Worm (Caenorhabditis elegans) whole organism, late embryonic: ENCODE data around the gene gck-2.

Source experiments
- C08G9.2 ChIP-seq: sonication (generic microtip); optimal IDR thresholded peaks from 2 replicates; lab custom pipeline; 2016; ENCODE audit warnings: mild to moderate bottlenecking, missing genetic modification characterization, moderate library complexity, missing compliant biosample characterization
- K02D7.2 ChIP-seq: sonication (generic microtip); optimal IDR thresholded peaks from 2 replicates; lab custom pipeline; 2017; ENCODE audit warnings: mild to moderate bottlenecking, missing genetic modification characterization, missing compliant biosample characterization
- T23F11.4 ChIP-seq: fragments of 200-800 bp; sonication (Bioruptor generic); optimal IDR thresholded peaks from 2 replicates; lab custom pipeline; 2018; ENCODE audit warnings: mild to moderate bottlenecking, missing genetic modification characterization, missing compliant biosample characterization
- Y22D7AL.16 ChIP-seq: sonication (generic microtip); optimal IDR thresholded peaks from 2 replicates; lab custom pipeline; 2016; ENCODE audit warnings: missing genetic modification characterization, missing compliant biosample characterization
- ceh-18 ChIP-seq: sonication (generic microtip); optimal IDR thresholded peaks from 2 replicates; lab custom pipeline; 2016; ENCODE audit warnings: missing genetic modification characterization, missing compliant biosample characterization
- ceh-2 ChIP-seq: sonication (generic microtip); optimal IDR thresholded peaks from 2 replicates; lab custom pipeline; 2016; ENCODE audit warnings: missing genotype, missing genetic modification characterization, missing compliant biosample characterization
- ceh-24 ChIP-seq: sonication (generic microtip); optimal IDR thresholded peaks from 2 replicates; lab custom pipeline; 2016; ENCODE audit warnings: mild to moderate bottlenecking, missing genetic modification characterization, missing compliant biosample characterization
- ceh-31 ChIP-seq: sonication (generic microtip); optimal IDR thresholded peaks from 2 replicates; lab custom pipeline; 2016; ENCODE audit warnings: missing genetic modification characterization, missing compliant biosample characterization
- ceh-34 ChIP-seq: sonication (generic microtip); optimal IDR thresholded peaks from 2 replicates; lab custom pipeline; 2016; ENCODE audit warnings: mild to moderate bottlenecking, missing genetic modification characterization, missing compliant biosample characterization
- ceh-9 ChIP-seq: sonication (generic microtip); optimal IDR thresholded peaks from 2 replicates; lab custom pipeline; 2016; ENCODE audit warnings: mild to moderate bottlenecking, missing genetic modification characterization, inconsistent platforms, missing compliant biosample characterization
- elt-2 ChIP-seq: sonication (generic microtip); optimal IDR thresholded peaks from 2 replicates; lab custom pipeline; 2016; ENCODE audit warnings: missing genetic modification reagents, missing genetic modification characterization, missing compliant biosample characterization
- fax-1 ChIP-seq: sonication (generic microtip); optimal IDR thresholded peaks from 2 replicates; lab custom pipeline; 2016; ENCODE audit warnings: missing genotype, missing genetic modification characterization, missing compliant biosample characterization
- fkh-10 ChIP-seq: fragments of 150-350 bp; optimal IDR thresholded peaks from 2 replicates; lab custom pipeline; 2014; ENCODE audit warnings: missing biosample characterization, missing genetic modification reagents, missing genetic modification characterization
- fkh-6 ChIP-seq: sonication (generic microtip); optimal IDR thresholded peaks from 2 replicates; lab custom pipeline; 2016; ENCODE audit warnings: missing genetic modification characterization, missing compliant biosample characterization
- hlh-13 ChIP-seq: fragments of 200-800 bp; sonication (Bioruptor generic); optimal IDR thresholded peaks from 2 replicates; lab custom pipeline; 2018; ENCODE audit warnings: mild to moderate bottlenecking, missing genetic modification characterization, missing compliant biosample characterization
- lim-6 ChIP-seq: sonication (generic microtip); optimal IDR thresholded peaks from 2 replicates; lab custom pipeline; 2016; ENCODE audit warnings: missing genetic modification characterization, missing compliant biosample characterization
- lin-11 ChIP-seq: fragments of 200-800 bp; sonication (Bioruptor generic); optimal IDR thresholded peaks from 2 replicates; lab custom pipeline; 2018; ENCODE audit warnings: mild to moderate bottlenecking, missing genetic modification characterization, missing compliant biosample characterization
- nhr-11 ChIP-seq: fragments of 150-350 bp; optimal IDR thresholded peaks from 2 replicates; lab custom pipeline; 2014; ENCODE audit warnings: missing biosample characterization, missing genetic modification characterization
- nhr-232 ChIP-seq: sonication (generic microtip); optimal IDR thresholded peaks from 2 replicates; lab custom pipeline; 2016; ENCODE audit warnings: missing genetic modification characterization, missing compliant biosample characterization
- pat-9 ChIP-seq: fragments of 200-800 bp; sonication (Bioruptor generic); optimal IDR thresholded peaks from 2 replicates; lab custom pipeline; 2018; ENCODE audit warnings: mild to moderate bottlenecking, missing genetic modification characterization, moderate library complexity, missing compliant biosample characterization
- pax-1 ChIP-seq: fragments of 150-350 bp; optimal IDR thresholded peaks from 2 replicates; lab custom pipeline; 2014; ENCODE audit warnings: missing biosample characterization, missing genetic modification characterization
- pha-2 ChIP-seq: sonication (generic microtip); optimal IDR thresholded peaks from 2 replicates; lab custom pipeline; 2017; ENCODE audit warnings: mild to moderate bottlenecking, missing genetic modification characterization, missing compliant biosample characterization
- pqm-1 ChIP-seq: sonication (generic microtip); optimal IDR thresholded peaks from 2 replicates; lab custom pipeline; 2016; ENCODE audit warnings: missing genetic modification characterization, missing compliant biosample characterization
- pros-1 ChIP-seq: fragments of 150-350 bp; optimal IDR thresholded peaks from 2 replicates; lab custom pipeline; 2014; ENCODE audit warnings: missing biosample characterization, missing genetic modification reagents, missing genetic modification characterization
- sdc-2 ChIP-seq: sonication (generic microtip); optimal IDR thresholded peaks from 2 replicates; lab custom pipeline; 2016; ENCODE audit warnings: missing genotype, missing genetic modification characterization, missing compliant biosample characterization
- sox-4 ChIP-seq: sonication (generic microtip); optimal IDR thresholded peaks from 2 replicates; lab custom pipeline; 2017; ENCODE audit warnings: mild to moderate bottlenecking, missing genetic modification characterization, inconsistent platforms, missing compliant biosample characterization
- syd-9 ChIP-seq: sonication (generic microtip); optimal IDR thresholded peaks from 2 replicates; lab custom pipeline; 2016; ENCODE audit warnings: mild to moderate bottlenecking, missing genetic modification characterization, moderate library complexity, missing compliant biosample characterization
- tbx-2 ChIP-seq: sonication (generic microtip); optimal IDR thresholded peaks from 2 replicates; lab custom pipeline; 2016; ENCODE audit warnings: missing genetic modification characterization, missing compliant biosample characterization
- ttx-3 ChIP-seq: sonication (generic microtip); optimal IDR thresholded peaks from 2 replicates; lab custom pipeline; 2016; ENCODE audit warnings: missing genetic modification reagents, missing genetic modification characterization, missing compliant biosample characterization
- unc-42 ChIP-seq: sonication (generic microtip); optimal IDR thresholded peaks from 2 replicates; lab custom pipeline; 2016; ENCODE audit warnings: missing genotype, missing genetic modification characterization, missing compliant biosample characterization

gck-2 gene

DNA sequence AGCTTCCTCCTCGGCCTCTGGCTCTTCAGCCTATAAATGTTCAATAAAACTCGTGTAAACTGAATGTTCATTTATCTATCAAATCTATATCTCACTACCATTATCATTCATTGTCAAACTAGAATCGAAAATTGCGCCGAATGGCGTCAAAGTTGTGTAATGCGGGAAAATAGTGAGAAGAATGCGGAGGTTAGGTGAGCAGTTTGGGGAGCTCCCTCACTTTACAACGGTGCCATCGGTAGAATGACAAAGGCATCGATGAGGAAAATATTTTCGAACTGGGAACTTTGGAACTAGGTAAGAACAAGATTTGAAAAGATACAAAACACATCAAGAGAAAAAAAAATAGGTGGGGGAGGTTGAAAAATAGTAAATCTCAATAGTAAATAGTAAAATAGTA lies 24.9 kb downstream of the gck-2 start:
- TF ChIP-seq fax-1 (tag; lab: Kevin White, UChicago) (no peak), ttx-3 (tag; lab: Kevin White, UChicago) (no peak), pha-2 (tag; lab: Kevin White, UChicago) (no peak), elt-2 (tag; lab: Kevin White, UChicago) (no peak), lin-11 (tag; lab: Kevin White, UChicago) (no peak), pqm-1 (no peak), ceh-34 (tag; lab: Kevin White, UChicago) (no peak), lim-6 (tag; lab: Kevin White, UChicago) (no peak), syd-9 (tag; lab: Kevin White, UChicago) (no peak)

DNA sequence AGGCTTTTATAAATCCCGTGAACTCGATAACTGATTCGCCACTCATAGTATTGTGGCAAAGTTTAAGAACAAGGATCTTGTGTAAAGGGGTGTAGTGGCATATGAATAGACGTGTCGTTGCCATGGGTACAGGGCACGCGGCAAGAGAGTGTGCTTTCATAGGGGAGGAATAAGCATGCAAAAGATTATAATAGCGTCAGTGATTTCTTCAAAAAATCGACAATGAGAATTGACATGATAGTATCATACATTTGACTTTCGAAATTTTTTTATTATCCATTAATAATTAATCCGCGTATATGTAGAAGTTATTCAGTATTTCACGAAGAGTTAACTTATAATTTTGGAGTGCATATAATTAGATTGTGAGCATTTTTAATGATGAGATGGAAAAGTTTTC lies 27.5 kb downstream of the gck-2 start, which contains the start of gene bbs-8:
bbs-8 (minus strand) TSS at position 101 of the 400 bp plus-strand sequence.
- TF ChIP-seq lim-6 (tag; lab: Kevin White, UChicago) (no peak), sox-4 (tag; lab: Kevin White, UChicago) (no peak), pros-1 (tag; lab: Kevin White, UChicago) (no peak), tbx-2 (tag; lab: Kevin White, UChicago) (no peak), ceh-9 (no peak), sdc-2 (tag; lab: Kevin White, UChicago) (no peak), hlh-13 (GFP tag; lab: Kevin White, UChicago) (no peak), nhr-232 (tag; lab: Kevin White, UChicago) (no peak), ceh-31 (tag; lab: Kevin White, UChicago) (no peak), pax-1 (tag; lab: Kevin White, UChicago) (no peak), ceh-2 (no peak), ceh-18 (tag; lab: Kevin White, UChicago) (no peak), K02D7.2 (tag; lab: Kevin White, UChicago) (no peak), elt-2 (tag; lab: Kevin White, UChicago) (no peak), syd-9 (tag; lab: Kevin White, UChicago) (no peak), pat-9 (tag; lab: Kevin White, UChicago) (no peak)

- no peak for TF ChIP-seq ceh-18 (tag; lab: Kevin White, UChicago)
- TF ChIP-seq T23F11.4 (GFP tag; lab: Kevin White, UChicago), result no peak
- TF ChIP-seq, all 69 proteins: peak for 0
Observed at ce11 chrV:6762361-6762760, 30.1 kb downstream of the gck-2 start, which contains the start of gene T25F10.4. T25F10.4 (minus strand) TSS chrV:6762461.

ce11 chrV:6758017-6758416 lies 34.4 kb downstream of the gck-2 start, which contains the start of gene dbl-1:
dbl-1 (plus strand) TSS chrV:6758135.
- TF ChIP-seq ceh-31 (tag; lab: Kevin White, UChicago), result no peak
- TF ChIP-seq sdc-2 (tag; lab: Kevin White, UChicago), result peak; percentile 11

- TF ChIP-seq Y22D7AL.16 (tag; lab: Kevin White, UChicago), result no peak
- no peak for TF ChIP-seq fkh-10 (GFP tag; lab: Kevin White, UChicago)
- no peak for TF ChIP-seq syd-9 (tag; lab: Kevin White, UChicago)
- no peak for TF ChIP-seq ceh-34 (tag; lab: Kevin White, UChicago)
- TF ChIP-seq C08G9.2, result no peak
- no peak for TF ChIP-seq sox-4 (tag; lab: Kevin White, UChicago)
- no peak for TF ChIP-seq unc-42 (tag; lab: Kevin White, UChicago)
- no peak for TF ChIP-seq ceh-24 (tag; lab: Kevin White, UChicago)
- no peak for TF ChIP-seq hlh-13 (GFP tag; lab: Kevin White, UChicago)
- no peak for TF ChIP-seq pqm-1
- no peak for TF ChIP-seq fkh-6 (tag; lab: Kevin White, UChicago)
- TF ChIP-seq ceh-2, result no peak
- no peak for TF ChIP-seq nhr-11 (tag; lab: Kevin White, UChicago)
- TF ChIP-seq lim-6 (tag; lab: Kevin White, UChicago), result no peak
- no peak for TF ChIP-seq sdc-2 (tag; lab: Kevin White, UChicago)
Observed at ce11 chrV:6753257-6753656, 39.2 kb downstream of the gck-2 start.
